Worm (Caenorhabditis elegans) whole organism, early embryonic: ENCODE results near the gene F23D12.3.

Experiments used
- B0310.2 ChIP-seq: sonication (generic microtip); optimal IDR thresholded peaks from 2 replicates; lab custom pipeline; 2016; ENCODE audit warnings: mild to moderate bottlenecking, missing genetic modification characterization, missing compliant biosample characterization
- F13C5.2 ChIP-seq: sonication (generic microtip); optimal IDR thresholded peaks from 2 replicates; lab custom pipeline; 2017; ENCODE audit warnings: mild to moderate bottlenecking, missing genetic modification characterization, inconsistent platforms, missing compliant biosample characterization
- aly-1 ChIP-seq: sonication (generic microtip); optimal IDR thresholded peaks from 2 replicates; lab custom pipeline; 2016; ENCODE audit warnings: missing genetic modification characterization, missing compliant biosample characterization
- ama-1 ChIP-seq: fragments of 150-350 bp; optimal IDR thresholded peaks from 2 replicates; lab custom pipeline; 2014
- ceh-13 ChIP-seq: fragments of 200-800 bp; sonication (Bioruptor generic); optimal IDR thresholded peaks from 2 replicates; lab custom pipeline; 2018; ENCODE audit warnings: mild to moderate bottlenecking, missing genetic modification characterization, missing compliant biosample characterization
- ceh-36 ChIP-seq: sonication (generic microtip); optimal IDR thresholded peaks from 2 replicates; lab custom pipeline; 2016; ENCODE audit warnings: missing genetic modification characterization, inconsistent platforms, missing compliant biosample characterization
- ets-7 ChIP-seq: sonication (generic microtip); optimal IDR thresholded peaks from 2 replicates; lab custom pipeline; 2016; ENCODE audit warnings: missing genotype, missing genetic modification characterization, missing compliant biosample characterization
- flt-1 ChIP-seq: fragments of 200-800 bp; sonication (Bioruptor generic); IDR thresholded peaks from 2 replicates; pipeline ENCODE4 v1.3.6; 2022; ENCODE audit warnings: missing genetic modification characterization, missing compliant biosample characterization
- hmbx-1 ChIP-seq: sonication (generic microtip); optimal IDR thresholded peaks from 2 replicates; lab custom pipeline; 2016; ENCODE audit warnings: mild to moderate bottlenecking, missing genetic modification characterization, missing compliant biosample characterization
- hmg-4 ChIP-seq: fragments of 200-800 bp; sonication (Bioruptor generic); optimal IDR thresholded peaks from 2 replicates; lab custom pipeline; 2018; ENCODE audit warnings: mild to moderate bottlenecking, missing genetic modification characterization, missing compliant biosample characterization
- hnd-1 ChIP-seq: sonication (generic microtip); optimal IDR thresholded peaks from 2 replicates; lab custom pipeline; 2016; ENCODE audit warnings: missing genetic modification characterization, missing compliant biosample characterization
- pes-1 ChIP-seq: fragments of 200-800 bp; sonication (Bioruptor generic); IDR thresholded peaks from 2 replicates; pipeline ENCODE4 v1.3.6; 2022; ENCODE audit warnings: missing genetic modification reagents, missing genetic modification characterization, missing compliant biosample characterization
- scrt-1 ChIP-seq: fragments of 200-800 bp; sonication (Bioruptor generic); IDR thresholded peaks from 2 replicates; pipeline ENCODE4 v1.3.6; 2022; ENCODE audit warnings: missing genetic modification characterization, missing compliant biosample characterization
- sea-1 ChIP-seq: fragments of 200-800 bp; sonication (Bioruptor generic); conservative IDR thresholded peaks from 2 replicates; pipeline ENCODE4 v1.3.6; 2022; ENCODE audit warnings: missing genetic modification characterization, missing compliant biosample characterization
- tbx-11 ChIP-seq: fragments of 200-800 bp; sonication (Bioruptor generic); IDR thresholded peaks from 2 replicates; pipeline ENCODE4 v1.3.6; 2022; ENCODE audit warnings: missing genetic modification characterization, missing compliant biosample characterization
- tbx-37 ChIP-seq: fragments of 200-800 bp; sonication (Bioruptor generic); conservative IDR thresholded peaks from 2 replicates; pipeline ENCODE4 v1.3.6; 2022; ENCODE audit warnings: missing genetic modification reagents, missing genetic modification characterization, missing compliant biosample characterization
- tra-4 ChIP-seq: sonication (generic microtip); optimal IDR thresholded peaks from 2 replicates; lab custom pipeline; 2017; ENCODE audit warnings: missing genetic modification characterization, missing compliant biosample characterization

F23D12.3 gene

ce11 chrX:14466532-14466931, 24.1 kb downstream of the F23D12.3 start, which contains the start of gene M163.21:
M163.21 (plus strand) TSS chrX:14466832.
- TF ChIP-seq ama-1 (lab: Kevin White, UChicago) (no peak), tbx-37 (GFP tag; lab: Robert Waterston, UW) (no peak), ets-7 (no peak), hmbx-1 (tag; lab: Kevin White, UChicago) (no peak), ceh-13 (no peak), scrt-1 (GFP tag; lab: Robert Waterston, UW) (no peak), tbx-11 (GFP tag; lab: Robert Waterston, UW) (no peak)

ce11 chrX:14469284-14469683, 26.9 kb downstream of the F23D12.3 start, which contains the start of gene M163.9:
M163.9 (plus strand) TSS chrX:14469584.
- no peak for TF ChIP-seq tbx-37 (GFP tag; lab: Robert Waterston, UW)
- no peak for TF ChIP-seq sea-1 (GFP tag; lab: Robert Waterston, UW)
- no peak for TF ChIP-seq hnd-1 (tag; lab: Kevin White, UChicago)
- TF ChIP-seq pes-1 (GFP tag; lab: Robert Waterston, UW) = no peak
- no peak for TF ChIP-seq scrt-1 (GFP tag; lab: Robert Waterston, UW)
- TF ChIP-seq flt-1 = no peak
- TF ChIP-seq hmbx-1 (tag; lab: Kevin White, UChicago) = no peak
- no peak for TF ChIP-seq F13C5.2 (tag; lab: Kevin White, UChicago)
- TF ChIP-seq ets-7 = no peak
- no peak for TF ChIP-seq B0310.2
- TF ChIP-seq hmg-4 (GFP tag; lab: Kevin White, UChicago) = no peak
- TF ChIP-seq tra-4 (tag; lab: Kevin White, UChicago) = no peak
- TF ChIP-seq ceh-36 (tag; lab: Kevin White, UChicago) = no peak
- no peak for TF ChIP-seq ceh-13
- no peak for TF ChIP-seq ama-1 (lab: Kevin White, UChicago)

- TF ChIP-seq aly-1 (tag; lab: Kevin White, UChicago) (no peak), F13C5.2 (tag; lab: Kevin White, UChicago) (no peak), scrt-1 (GFP tag; lab: Robert Waterston, UW) (no peak), sea-1 (GFP tag; lab: Robert Waterston, UW) (no peak), tbx-11 (GFP tag; lab: Robert Waterston, UW) (no peak), ets-7 (no peak), ceh-13 (no peak), hnd-1 (tag; lab: Kevin White, UChicago) (no peak), flt-1 (no peak), tra-4 (tag; lab: Kevin White, UChicago) (no peak), ceh-36 (tag; lab: Kevin White, UChicago) (no peak), hmbx-1 (tag; lab: Kevin White, UChicago) (no peak), B0310.2 (no peak), pes-1 (GFP tag; lab: Robert Waterston, UW) (no peak), tbx-37 (GFP tag; lab: Robert Waterston, UW) (no peak), ama-1 (lab: Kevin White, UChicago) (no peak)
Observed at ce11 chrX:14470687-14471086, 28.3 kb downstream of the F23D12.3 start, which contains the start of gene M163.10. M163.10 (plus strand) TSS chrX:14470987.

- TF ChIP-seq ceh-13 (no peak), ama-1 (lab: Kevin White, UChicago) (no peak), flt-1 (no peak), hmbx-1 (tag; lab: Kevin White, UChicago) (no peak), hnd-1 (tag; lab: Kevin White, UChicago) (no peak)
Observed at ce11 chrX:14473740-14474139, 31.3 kb downstream of the F23D12.3 start, which contains the start of gene M163.5. M163.5 (plus strand) TSS chrX:14474040.

- TF ChIP-seq tbx-37 (GFP tag; lab: Robert Waterston, UW) = no peak
- no peak for TF ChIP-seq hmbx-1 (tag; lab: Kevin White, UChicago)
- no peak for TF ChIP-seq ceh-13
- TF ChIP-seq ets-7 = no peak
- TF ChIP-seq tra-4 (tag; lab: Kevin White, UChicago) = no peak
- no peak for TF ChIP-seq sea-1 (GFP tag; lab: Robert Waterston, UW)
- no peak for TF ChIP-seq ceh-36 (tag; lab: Kevin White, UChicago)
- no peak for TF ChIP-seq pes-1 (GFP tag; lab: Robert Waterston, UW)
- TF ChIP-seq hmg-4 (GFP tag; lab: Kevin White, UChicago) = no peak
- no peak for TF ChIP-seq F13C5.2 (tag; lab: Kevin White, UChicago)
- no peak for TF ChIP-seq B0310.2
- TF ChIP-seq aly-1 (tag; lab: Kevin White, UChicago) = no peak
- no peak for TF ChIP-seq tbx-11 (GFP tag; lab: Robert Waterston, UW)
- TF ChIP-seq flt-1 = no peak
- TF ChIP-seq ama-1 (lab: Kevin White, UChicago) = no peak
- no peak for TF ChIP-seq scrt-1 (GFP tag; lab: Robert Waterston, UW)
Observed at ce11 chrX:14476625-14477257, 34.3 kb downstream of the F23D12.3 start.

- TF ChIP-seq flt-1 (no peak), F13C5.2 (tag; lab: Kevin White, UChicago) (no peak), hmbx-1 (tag; lab: Kevin White, UChicago) (no peak), sea-1 (GFP tag; lab: Robert Waterston, UW) (no peak), aly-1 (tag; lab: Kevin White, UChicago) (no peak), ceh-13 (no peak), hmg-4 (GFP tag; lab: Kevin White, UChicago) (no peak), tra-4 (tag; lab: Kevin White, UChicago) (no peak), ets-7 (no peak), ama-1 (lab: Kevin White, UChicago) (no peak), tbx-37 (GFP tag; lab: Robert Waterston, UW) (no peak)
Observed at ce11 chrX:14477338-14477737, 34.9 kb downstream of the F23D12.3 start.

- no peak for TF ChIP-seq ama-1 (lab: Kevin White, UChicago)
- no peak for TF ChIP-seq pes-1 (GFP tag; lab: Robert Waterston, UW)
- no peak for TF ChIP-seq hmbx-1 (tag; lab: Kevin White, UChicago)
- TF ChIP-seq F13C5.2 (tag; lab: Kevin White, UChicago) = no peak
- no peak for TF ChIP-seq tbx-37 (GFP tag; lab: Robert Waterston, UW)
- no peak for TF ChIP-seq sea-1 (GFP tag; lab: Robert Waterston, UW)
- no peak for TF ChIP-seq aly-1 (tag; lab: Kevin White, UChicago)
- TF ChIP-seq flt-1 = no peak
- TF ChIP-seq tra-4 (tag; lab: Kevin White, UChicago) = no peak
- no peak for TF ChIP-seq B0310.2
- no peak for TF ChIP-seq hnd-1 (tag; lab: Kevin White, UChicago)
- no peak for TF ChIP-seq ceh-36 (tag; lab: Kevin White, UChicago)
- no peak for TF ChIP-seq scrt-1 (GFP tag; lab: Robert Waterston, UW)
- no peak for TF ChIP-seq ceh-13
- TF ChIP-seq ets-7 = no peak
- no peak for TF ChIP-seq tbx-11 (GFP tag; lab: Robert Waterston, UW)
- TF ChIP-seq hmg-4 (GFP tag; lab: Kevin White, UChicago) = no peak
Observed at ce11 chrX:14478193-14478592, 35.8 kb downstream of the F23D12.3 start.
